Worm (Caenorhabditis elegans) whole organism, young adult: ENCODE measurements around the gene byn-1.

Experiments
- B0019.2 ChIP-seq: fragments of 200-800 bp; sonication (Bioruptor generic); conservative IDR thresholded peaks from 2 replicates; pipeline ENCODE4 v1.3.6; 2022; ENCODE audit warnings: missing genetic modification reagents, missing genetic modification characterization, missing compliant biosample characterization
- B0261.1 ChIP-seq: sonication (generic microtip); optimal IDR thresholded peaks from 2 replicates; lab custom pipeline; 2016; ENCODE audit warnings: mild to moderate bottlenecking, missing genetic modification characterization, moderate library complexity, missing compliant biosample characterization
- C06A6.2 ChIP-seq: fragments of 200-800 bp; sonication (Bioruptor generic); conservative IDR thresholded peaks from 2 replicates; pipeline ENCODE4 v1.3.6; 2022; ENCODE audit warnings: missing genetic modification characterization, missing compliant biosample characterization
- C17E4.6 ChIP-seq: fragments of 200-800 bp; sonication (Bioruptor generic); IDR thresholded peaks from 2 replicates; pipeline ENCODE4 v1.3.6; 2022; ENCODE audit warnings: missing genetic modification reagents, missing genetic modification characterization, missing compliant biosample characterization
- F10E7.11 ChIP-seq: sonication (generic microtip); optimal IDR thresholded peaks from 2 replicates; lab custom pipeline; 2017; ENCODE audit warnings: mild to moderate bottlenecking, missing genetic modification characterization, moderate library complexity, missing compliant biosample characterization
- F22D6.2 ChIP-seq: sonication (generic microtip); optimal IDR thresholded peaks from 2 replicates; lab custom pipeline; 2016; ENCODE audit warnings: mild to moderate bottlenecking, missing genetic modification characterization, missing compliant biosample characterization
- ama-1 ChIP-seq, 3 experiments: fragments of 150-350 bp in 1 of 3; sonication (generic microtip) in 2 of 3; optimal IDR thresholded peaks; 2 replicates each; lab custom pipeline; 2014 to 2018; ENCODE audit warnings: missing biosample characterization in 2 of 3, missing genetic modification characterization in 2 of 3, missing genetic modification reagents in 2 of 3
- athp-1 ChIP-seq: sonication (generic microtip); optimal IDR thresholded peaks from 2 replicates; lab custom pipeline; 2017; ENCODE audit warnings: mild to moderate bottlenecking, missing genetic modification characterization, missing compliant biosample characterization
- attf-3 ChIP-seq: fragments of 200-800 bp; sonication (Bioruptor generic); conservative IDR thresholded peaks from 2 replicates; pipeline ENCODE4 v1.3.6; 2022; ENCODE audit warnings: missing genetic modification reagents, missing genetic modification characterization, missing compliant biosample characterization
- cebp-1 ChIP-seq, 2 experiments: fragments of 200-800 bp in 1 of 2; sonication (Bioruptor generic) in 1 of 2; sonication (generic microtip) in 1 of 2; IDR thresholded peaks in 1 of 2; optimal IDR thresholded peaks in 1 of 2; 2 replicates each; pipeline versions ENCODE4 v1.3.6 to Lab custom; 2017 to 2022; ENCODE audit warnings: missing compliant biosample characterization in 2 of 2, missing genetic modification characterization in 2 of 2, mild to moderate bottlenecking in 1 of 2, missing genetic modification reagents in 1 of 2, moderate library complexity in 1 of 2
- ceh-58 ChIP-seq: fragments of 200-800 bp; sonication (Bioruptor generic); IDR thresholded peaks from 2 replicates; pipeline ENCODE4 v1.3.6; 2022; ENCODE audit warnings: missing genetic modification characterization, missing compliant biosample characterization
- efl-1 ChIP-seq: fragments of 150-350 bp; optimal IDR thresholded peaks from 2 replicates; lab custom pipeline; 2014; ENCODE audit warnings: missing biosample characterization, missing genetic modification reagents, missing genetic modification characterization
- egl-18 ChIP-seq: fragments of 200-800 bp; sonication (Bioruptor generic); IDR thresholded peaks from 2 replicates; pipeline ENCODE4 v1.3.6; 2022; ENCODE audit warnings: missing genetic modification reagents, missing genetic modification characterization, missing compliant biosample characterization
- hmg-20 ChIP-seq: fragments of 200-800 bp; sonication (Bioruptor generic); IDR thresholded peaks from 2 replicates; pipeline ENCODE4 v1.3.6; 2022; ENCODE audit warnings: missing genetic modification reagents, missing genetic modification characterization, missing compliant biosample characterization
- lag-1 ChIP-seq: fragments of 200-800 bp; sonication (Bioruptor generic); IDR thresholded peaks from 2 replicates; pipeline ENCODE4 v1.3.6; 2022; ENCODE audit warnings: missing genetic modification reagents, missing genetic modification characterization, missing compliant biosample characterization
- let-607 ChIP-seq, 2 experiments: fragments of 200-800 bp in 1 of 2; sonication (Bioruptor generic) in 1 of 2; sonication (generic microtip) in 1 of 2; optimal IDR thresholded peaks; 2 replicates each; lab custom pipeline; 2016 to 2018; ENCODE audit warnings: mild to moderate bottlenecking in 2 of 2, missing compliant biosample characterization in 2 of 2, missing genetic modification characterization in 2 of 2, moderate library complexity in 2 of 2, missing genotype in 1 of 2
- madf-3 ChIP-seq: fragments of 200-800 bp; sonication (Bioruptor generic); IDR thresholded peaks from 2 replicates; pipeline ENCODE4 v1.3.6; 2022; ENCODE audit warnings: missing genetic modification reagents, missing genetic modification characterization, missing compliant biosample characterization
- madf-6 ChIP-seq: fragments of 200-800 bp; sonication (Bioruptor generic); IDR thresholded peaks from 2 replicates; pipeline ENCODE4 v1.3.6; 2022; ENCODE audit warnings: missing genetic modification reagents, missing genetic modification characterization, missing compliant biosample characterization
- mcd-1 ChIP-seq: fragments of 200-800 bp; sonication (Bioruptor generic); IDR thresholded peaks from 2 replicates; pipeline ENCODE4 v1.3.6; 2022; ENCODE audit warnings: missing genetic modification reagents, missing genetic modification characterization, missing compliant biosample characterization
- nhr-179 ChIP-seq: sonication (generic microtip); optimal IDR thresholded peaks from 2 replicates; lab custom pipeline; 2016; ENCODE audit warnings: mild to moderate bottlenecking, missing genetic modification characterization, missing compliant biosample characterization
- nhr-80 ChIP-seq: sonication (generic microtip); optimal IDR thresholded peaks from 2 replicates; lab custom pipeline; 2016; ENCODE audit warnings: missing genetic modification characterization, missing compliant biosample characterization
- pbrm-1 ChIP-seq: fragments of 200-800 bp; sonication (Bioruptor generic); IDR thresholded peaks from 2 replicates; pipeline ENCODE4 v1.3.6; 2022; ENCODE audit warnings: missing genetic modification reagents, missing genetic modification characterization, missing compliant biosample characterization
- snpc-1.1 ChIP-seq: sonication (generic microtip); optimal IDR thresholded peaks from 2 replicates; lab custom pipeline; 2017; ENCODE audit warnings: missing genetic modification characterization, mild to moderate bottlenecking, missing compliant biosample characterization, antibody characterized with exemption, moderate library complexity, missing genotype, missing genetic modification reagents; ENCODE audit not compliant: insufficient read depth
- snpc-3.4 ChIP-seq: sonication (generic microtip); optimal IDR thresholded peaks from 2 replicates; lab custom pipeline; 2017; ENCODE audit warnings: missing genetic modification characterization, mild to moderate bottlenecking, missing compliant biosample characterization, antibody characterized with exemption, moderate library complexity, missing genotype, missing genetic modification reagents
- snpc-4 ChIP-seq, 5 experiments: fragments of 150-350 bp in 1 of 5; sonication (generic microtip) in 4 of 5; optimal IDR thresholded peaks; 2 replicates each; lab custom pipeline; 2014 to 2018; ENCODE audit warnings: missing genetic modification characterization in 5 of 5, missing biosample characterization in 3 of 5, antibody characterized with exemption in 2 of 5, mild to moderate bottlenecking in 2 of 5, missing compliant biosample characterization in 2 of 5, missing genotype in 2 of 5, moderate library complexity in 2 of 5, missing genetic modification reagents in 1 of 5
- sptf-2 ChIP-seq: fragments of 200-800 bp; sonication (Bioruptor generic); optimal IDR thresholded peaks from 2 replicates; lab custom pipeline; 2018; ENCODE audit warnings: mild to moderate bottlenecking, missing genetic modification characterization, missing compliant biosample characterization
- unc-62 ChIP-seq: fragments of 150-350 bp; optimal IDR thresholded peaks from 2 replicates; lab custom pipeline; 2014; ENCODE audit warnings: missing biosample characterization, missing genetic modification reagents, missing genetic modification characterization
- zfh-2 ChIP-seq: fragments of 200-800 bp; sonication (Bioruptor generic); conservative IDR thresholded peaks from 2 replicates; pipeline ENCODE4 v1.3.6; 2022; ENCODE audit warnings: missing genetic modification reagents, missing genetic modification characterization, missing compliant biosample characterization
- ztf-6 ChIP-seq: fragments of 200-800 bp; sonication (Bioruptor generic); IDR thresholded peaks from 2 replicates; pipeline ENCODE4 v1.3.6; 2022; ENCODE audit warnings: missing genetic modification reagents, missing genetic modification characterization, missing compliant biosample characterization

The byn-1 gene

ce11 chrIII:6946382-6946781 lies 14.6 kb downstream of the byn-1 start, which contains the start of gene let-711 (continued):
- TF ChIP-seq snpc-3.4 (tag; lab: Kevin White, UChicago): peak; percentile 7
- no peak for TF ChIP-seq C17E4.6 (GFP tag; lab: Robert Waterston, UW)
- TF ChIP-seq sptf-2: no peak
- TF ChIP-seq mcd-1 (GFP tag; lab: Robert Waterston, UW): no peak
- no peak for TF ChIP-seq athp-1
- no peak for TF ChIP-seq nhr-179 (tag; lab: Kevin White, UChicago)
- no peak for TF ChIP-seq ztf-6 (GFP tag; lab: Robert Waterston, UW)
- TF ChIP-seq let-607 (tag; optimal IDR thresholded peaks at IDR 0.05; lab: Kevin White, UChicago): no peak
- TF ChIP-seq pbrm-1 (GFP tag; lab: Robert Waterston, UW): no peak
- no peak for TF ChIP-seq F22D6.2 (tag; lab: Kevin White, UChicago)
- no peak for TF ChIP-seq egl-18 (GFP tag; lab: Robert Waterston, UW)
- TF ChIP-seq, all 124 proteins: peak for 18

ce11 chrIII:6947896-6948295 lies 16.1 kb downstream of the byn-1 start:
- TF ChIP-seq ceh-58: no peak
- TF ChIP-seq attf-3: peak; percentile 50
- no peak for TF ChIP-seq cebp-1 (GFP tag; IDR thresholded peaks at IDR 0.05; lab: Robert Waterston, UW)
- peak; percentile 17 for TF ChIP-seq cebp-1 (tag; optimal IDR thresholded peaks at IDR 0.05; lab: Kevin White, UChicago)
- TF ChIP-seq nhr-80 (tag; lab: Kevin White, UChicago): peak; percentile 24

DNA sequence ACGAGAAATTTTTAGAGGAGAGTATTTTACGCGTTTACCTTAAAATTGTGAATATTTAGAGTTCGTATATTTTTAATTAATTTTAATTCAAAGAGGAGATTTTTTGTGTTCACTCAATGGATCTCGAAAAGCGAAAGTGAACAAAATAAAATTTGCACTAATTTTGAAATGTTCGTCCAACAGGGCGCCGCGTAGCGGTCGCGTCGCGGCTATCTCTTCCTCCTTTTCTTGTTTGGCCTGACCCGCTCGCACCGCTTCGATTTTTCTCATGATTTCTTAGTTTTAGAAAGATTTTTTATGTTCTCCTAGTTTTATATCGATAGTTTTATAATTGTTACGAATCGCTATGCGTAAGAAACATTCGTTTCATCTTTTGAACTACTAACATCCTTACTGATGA lies 19.6 kb downstream of the byn-1 start:
- peak in 1 of 2 experiments; percentile 13 for TF ChIP-seq let-607 (tag; optimal IDR thresholded peaks at IDR 0.05; lab: Kevin White, UChicago)
- no peak for TF ChIP-seq snpc-4 (GFP tag; optimal IDR thresholded peaks at IDR 0.05; lab: Kevin White, UChicago)
- TF ChIP-seq snpc-4 (tag; optimal IDR thresholded peaks at IDR 0.05; lab: Kevin White, UChicago): peak in 1 of 4 experiments; percentile 32
- no peak for TF ChIP-seq cebp-1 (GFP tag; IDR thresholded peaks at IDR 0.05; lab: Robert Waterston, UW)
- TF ChIP-seq cebp-1 (tag; optimal IDR thresholded peaks at IDR 0.05; lab: Kevin White, UChicago): peak; percentile 11
- no peak for TF ChIP-seq nhr-179 (tag; lab: Kevin White, UChicago)
- TF ChIP-seq madf-3 (GFP tag; lab: Robert Waterston, UW): no peak
- TF ChIP-seq snpc-1.1: no peak

ce11 chrIII:6953373-6953772 lies 21.6 kb downstream of the byn-1 start:
- TF ChIP-seq B0019.2 (no peak), zfh-2 (peak; percentile 51; the same call in 1 of the 2 replicates), nhr-179 (tag; lab: Kevin White, UChicago) (no peak), ama-1 (optimal IDR thresholded peaks at IDR 0.05; lab: Kevin White, UChicago) (no peak), ama-1 (GFP tag; optimal IDR thresholded peaks at IDR 0.05; lab: Kevin White, UChicago) (no peak), B0261.1 (tag; lab: Kevin White, UChicago) (no peak), F10E7.11 (tag; lab: Kevin White, UChicago) (no peak)

DNA sequence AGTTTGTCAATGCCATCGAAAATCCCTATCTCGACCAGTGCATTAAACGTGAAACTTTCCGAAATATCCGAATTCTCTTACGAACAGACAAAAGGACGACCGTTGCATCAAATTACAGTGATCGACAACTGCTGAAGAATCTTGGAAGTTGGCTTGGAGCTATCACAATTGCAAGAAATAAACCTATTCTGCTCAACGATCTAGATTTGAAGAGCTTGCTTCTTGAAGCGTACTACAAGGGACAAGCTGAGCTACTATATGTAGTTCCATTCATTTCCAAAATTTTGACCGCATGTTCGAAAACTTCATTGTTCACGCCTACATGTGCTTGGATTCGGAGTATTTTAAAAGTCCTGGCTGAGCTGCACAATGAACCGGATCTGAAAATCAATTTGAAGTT lies 22.2 kb downstream of the byn-1 start:
- TF ChIP-seq lag-1 (GFP tag; lab: Robert Waterston, UW): no peak
- no peak for TF ChIP-seq efl-1 (GFP tag; lab: Kevin White, UChicago)
- no peak for TF ChIP-seq unc-62 (GFP tag; lab: Kevin White, UChicago)
- TF ChIP-seq madf-6 (GFP tag; lab: Robert Waterston, UW): no peak
- no peak for TF ChIP-seq C06A6.2 (GFP tag; lab: Robert Waterston, UW)
- no peak for TF ChIP-seq B0261.1 (tag; lab: Kevin White, UChicago)
- TF ChIP-seq hmg-20: no peak
- no peak for TF ChIP-seq F10E7.11 (tag; lab: Kevin White, UChicago)
